Fruit fly (Drosophila melanogaster) whole organism, embryonic: ENCODE data around the gene mas.

Experiments
- CG1602 ChIP-seq: fragments of 200-800 bp; sonication (Bioruptor generic); optimal IDR thresholded peaks from 3 replicates; lab custom pipeline; 2016; ENCODE audit warnings: missing biosample characterization, missing genetic modification characterization
- HLH3B ChIP-seq: fragments of 200-800 bp; sonication (Bioruptor generic); IDR thresholded peaks from 2 replicates; pipeline ENCODE4 v1.3.6; 2022; ENCODE audit warnings: missing biosample characterization, missing genetic modification characterization
- Tbp ChIP-seq: fragments of >200 bp; optimal IDR thresholded peaks from 2 replicates; lab custom pipeline; 2018; ENCODE audit warnings: missing biosample characterization, missing genetic modification characterization
- pnt ChIP-seq: fragments of 200-800 bp; sonication (Bioruptor generic); optimal IDR thresholded peaks from 3 replicates; lab custom pipeline; 2016; ENCODE audit warnings: missing biosample characterization, missing genetic modification characterization

DNA sequence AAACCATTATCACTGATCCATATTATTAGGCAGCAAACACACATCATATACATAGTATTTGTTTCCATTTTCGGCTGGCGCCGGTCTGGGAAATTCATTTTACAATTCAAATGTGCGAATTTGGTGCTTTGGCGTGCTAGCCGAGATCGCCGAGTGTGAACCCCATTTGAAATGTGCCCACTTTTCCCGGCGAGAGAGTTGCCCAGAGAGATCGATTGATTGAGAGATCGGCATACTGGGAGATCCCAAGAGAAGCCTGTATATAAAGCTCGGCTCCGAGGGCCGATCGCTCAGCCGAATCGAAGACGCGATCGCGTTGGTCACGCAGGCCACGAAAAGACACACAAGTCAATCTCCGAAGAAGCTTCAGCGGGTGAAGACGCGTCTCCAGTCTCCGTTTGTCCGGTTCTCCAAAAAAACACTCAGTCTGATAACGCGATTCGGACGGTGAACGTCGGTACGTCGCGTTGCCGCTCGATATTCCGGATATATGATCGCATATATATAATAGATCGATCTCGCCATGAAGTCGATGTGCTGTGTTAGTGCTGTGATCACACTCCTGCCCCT is 18.8 kb downstream of the mas start, which contains the start of gene CG1299:
- no peak for TF ChIP-seq Tbp
- no peak for TF ChIP-seq HLH3B (GFP tag; lab: Robert Waterston, UW)
- no peak for TF ChIP-seq pnt (GFP tag; lab: Kevin White, UChicago)
- TF ChIP-seq CG1602 (GFP tag; lab: Kevin White, UChicago), result no peak
